Worm (Caenorhabditis elegans): Measurements from ENCODE around the gene xdh-1.

Gene xdh-1

DNA sequence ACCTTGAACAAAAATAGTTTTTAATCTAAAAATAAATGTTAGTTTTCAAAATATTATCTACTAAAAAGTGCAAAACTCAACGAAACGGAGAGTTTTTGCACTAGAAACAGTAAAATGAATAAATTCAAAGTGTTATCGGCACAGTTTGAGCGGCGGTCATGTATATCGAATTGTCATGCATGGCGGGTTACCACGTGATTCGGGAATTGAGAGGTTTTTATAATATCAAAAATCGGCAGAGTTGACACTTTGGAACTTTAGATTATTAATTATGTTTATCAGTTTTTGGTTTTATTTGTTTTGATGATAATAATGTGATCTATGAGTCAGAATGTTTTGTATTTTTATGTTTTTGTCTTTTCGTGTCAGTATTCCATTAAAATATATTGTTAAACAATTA is 692 bp upstream of the xdh-1 start (continued):
- no peak for TF ChIP-seq nhr-237 (tag; optimal IDR thresholded peaks at IDR 0.05)
- no peak for TF ChIP-seq duxl-1 (tag; optimal IDR thresholded peaks at IDR 0.05; ENCODE audit: poor library complexity)
- TF ChIP-seq nhr-102 (tag; optimal IDR thresholded peaks at IDR 0.05): peak; percentile 56
- no peak for TF ChIP-seq lin-39 (tag; optimal IDR thresholded peaks at IDR 0.05)
- peak; percentile 45 for TF ChIP-seq nhr-77 (tag; optimal IDR thresholded peaks at IDR 0.05)
- peak; percentile 54 for TF ChIP-seq ztf-7 (tag; optimal IDR thresholded peaks at IDR 0.05)
- TF ChIP-seq ceh-28 (tag; optimal IDR thresholded peaks at IDR 0.05): no peak
- peak; percentile 32 for TF ChIP-seq nhr-6 (tag; optimal IDR thresholded peaks at IDR 0.05)
- no peak for TF ChIP-seq mdt-29 (GFP tag; IDR thresholded peaks at IDR 0.05)
- no peak for TF ChIP-seq Y5F2A.4 (GFP tag; optimal IDR thresholded peaks at IDR 0.05)
- no peak for TF ChIP-seq daf-8 (GFP tag; IDR thresholded peaks at IDR 0.05)
- no peak for TF ChIP-seq hif-1 (tag; optimal IDR thresholded peaks at IDR 0.05)
- TF ChIP-seq skn-1 (tag; optimal IDR thresholded peaks at IDR 0.05): no peak
- TF ChIP-seq zag-1 (tag; optimal IDR thresholded peaks at IDR 0.05): no peak
- TF ChIP-seq D1046.2 (GFP tag; IDR thresholded peaks at IDR 0.05): no peak
- TF ChIP-seq daf-12 (tag; optimal IDR thresholded peaks at IDR 0.05): no peak
- no peak for TF ChIP-seq lin-13 (GFP tag; optimal IDR thresholded peaks at IDR 0.05)
- TF ChIP-seq cey-2 (tag; optimal IDR thresholded peaks at IDR 0.05; ENCODE audit: borderline replicate concordance, insufficient read depth): no peak
- no peak for TF ChIP-seq F44E2.7 (GFP tag; IDR thresholded peaks at IDR 0.05)
- no peak for TF ChIP-seq lsy-2 (tag; optimal IDR thresholded peaks at IDR 0.05)
- TF ChIP-seq saeg-2 (GFP tag; IDR thresholded peaks at IDR 0.05): no peak
- TF ChIP-seq Y105C5A.15 (GFP tag; IDR thresholded peaks at IDR 0.05): no peak
- peak; percentile 57 for TF ChIP-seq nhr-48 (tag; optimal IDR thresholded peaks at IDR 0.05)
- TF ChIP-seq lin-15B (tag; optimal IDR thresholded peaks at IDR 0.05): no peak
- TF ChIP-seq F49E8.2 (tag; optimal IDR thresholded peaks at IDR 0.05; ENCODE audit: borderline replicate concordance): no peak
- TF ChIP-seq ZK546.5 (tag; optimal IDR thresholded peaks at IDR 0.05): no peak
- TF ChIP-seq nhr-11 (tag; optimal IDR thresholded peaks at IDR 0.05): no peak
- TF ChIP-seq aha-1 (tag): peak; percentile 58
- TF ChIP-seq egl-43 (GFP tag; IDR thresholded peaks at IDR 0.05): no peak
- no peak for TF ChIP-seq sdz-12 (GFP tag; optimal IDR thresholded peaks at IDR 0.05)
- no peak for TF ChIP-seq nhr-111 (GFP tag; optimal IDR thresholded peaks at IDR 0.05)
- TF ChIP-seq ama-1 (optimal IDR thresholded peaks at IDR 0.05): no peak
- no peak for TF ChIP-seq lim-7 (GFP tag; IDR thresholded peaks at IDR 0.05)
- TF ChIP-seq unc-39 (tag; optimal IDR thresholded peaks at IDR 0.05): no peak
- no peak for TF ChIP-seq madf-5 (GFP tag; IDR thresholded peaks at IDR 0.05)
- no peak for TF ChIP-seq dmd-9 (GFP tag; IDR thresholded peaks at IDR 0.05)
- no peak for TF ChIP-seq ceh-82 (tag; optimal IDR thresholded peaks at IDR 0.05)
- no peak for TF ChIP-seq ces-1 (GFP tag; optimal IDR thresholded peaks at IDR 0.05)
- peak; percentile 94 for TF ChIP-seq dmd-6 (GFP tag; IDR thresholded peaks at IDR 0.05)
- peak; percentile 46 for TF ChIP-seq mxl-3 (GFP tag; optimal IDR thresholded peaks at IDR 0.05)
- TF ChIP-seq unc-62 (GFP tag; optimal IDR thresholded peaks at IDR 0.05 in 1 of 2): peak in 1 of 2 experiments; percentile 63
- TF ChIP-seq unc-62 (tag; optimal IDR thresholded peaks at IDR 0.05): no peak
- TF ChIP-seq egl-27 (tag; optimal IDR thresholded peaks at IDR 0.05): no peak
- no peak for TF ChIP-seq R02D3.7 (tag; optimal IDR thresholded peaks at IDR 0.05)
- TF ChIP-seq ceh-44 (GFP tag; IDR thresholded peaks at IDR 0.05): no peak
- TF ChIP-seq lin-38 (GFP tag; IDR thresholded peaks at IDR 0.05): no peak
- TF ChIP-seq pqm-1 (tag; optimal IDR thresholded peaks at IDR 0.05): peak; percentile 86
- no peak for TF ChIP-seq ceh-32 (tag; optimal IDR thresholded peaks at IDR 0.05; ENCODE audit: poor library complexity)
- no peak for TF ChIP-seq ceh-62 (tag; optimal IDR thresholded peaks at IDR 0.05)
- TF ChIP-seq zfp-2 (tag; optimal IDR thresholded peaks at IDR 0.05): no peak
- no peak for TF ChIP-seq Y48G9A.11 (GFP tag; IDR thresholded peaks at IDR 0.05)
- no peak for TF ChIP-seq jun-1 (tag; optimal IDR thresholded peaks at IDR 0.05)
- TF ChIP-seq dve-1 (tag; optimal IDR thresholded peaks at IDR 0.05; ENCODE audit: insufficient read depth): peak; percentile 92
- no peak for TF ChIP-seq snpc-4 (tag; optimal IDR thresholded peaks at IDR 0.05)

Measured in whole organism, L4 larva.